Fruit fly (Drosophila melanogaster): Measurements from ENCODE around the gene CG31517.
A peak's percentile ranks its signal among the peaks of the same experiment; 100 is the strongest.

DNA sequence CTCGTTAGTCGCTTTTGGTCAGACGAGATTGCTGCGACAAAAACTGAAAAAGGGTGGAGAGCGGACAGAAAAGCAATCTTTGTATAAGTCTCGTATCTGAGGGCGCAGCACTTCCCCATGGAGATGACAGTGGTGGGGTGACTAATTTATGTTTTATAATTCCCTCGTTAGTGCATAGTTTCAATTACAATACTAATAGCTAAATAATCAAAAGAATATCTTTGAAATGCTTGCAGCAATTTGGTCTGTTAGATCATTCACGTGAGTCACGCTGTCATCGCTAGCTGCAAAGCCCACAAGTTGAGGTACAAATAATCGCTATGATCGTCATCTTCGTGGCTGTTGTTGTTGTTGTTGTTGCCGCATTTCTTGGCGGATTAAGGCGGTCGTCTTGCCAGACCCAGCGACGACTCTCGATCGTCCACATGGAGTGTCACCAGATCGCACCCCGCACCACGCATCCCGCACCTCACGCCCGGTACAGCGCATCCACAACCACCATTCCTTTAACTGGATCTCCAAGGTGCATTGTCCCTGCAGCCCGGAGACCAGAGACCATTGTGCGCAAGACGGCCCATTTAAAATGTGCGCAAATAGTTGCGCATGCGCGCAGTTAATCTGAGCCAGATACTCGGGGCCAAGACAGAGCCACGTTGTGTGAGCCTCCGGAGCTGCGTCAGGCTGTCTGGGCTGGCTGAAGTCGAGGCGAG, 26.3 kb upstream of the CG31517 start:
- TF ChIP-seq fru (GFP tag; optimal IDR thresholded peaks at IDR 0.05) (peak; percentile 77), pan (optimal IDR thresholded peaks at IDR 0.05) (no peak), Hr83 (GFP tag; optimal IDR thresholded peaks at IDR 0.05; ENCODE audit: poor library complexity, severe bottlenecking) (no peak)
